Fruit fly (Drosophila melanogaster): ENCODE measurements around the gene CG3402.

CG3402 gene

dm6 chr3L:680258-680657, 27.6 kb upstream of the CG3402 start, which contains the start of gene CG17129 (continued):
- TF ChIP-seq Atf3 (GFP tag; optimal IDR thresholded peaks at IDR 0.05) (peak; percentile 66), wor (GFP tag; IDR thresholded peaks at IDR 0.05) (peak; percentile 54; the same call in 1 of the 2 replicates), Dbx (GFP tag; IDR thresholded peaks at IDR 0.05) (peak; percentile 60; the same call in 2 of the 3 replicates), az2 (GFP tag; optimal IDR thresholded peaks at IDR 0.05) (peak; percentile 72), CG9727 (GFP tag; optimal IDR thresholded peaks at IDR 0.05) (peak; percentile 71), zfh2 (GFP tag; optimal IDR thresholded peaks at IDR 0.05) (peak; percentile 80), TFAM (GFP tag; optimal IDR thresholded peaks at IDR 0.05) (no peak), unpg (GFP tag; optimal IDR thresholded peaks at IDR 0.05) (peak; percentile 75), Eip74EF (GFP tag; optimal IDR thresholded peaks at IDR 0.05) (peak in 1 of 2 experiments; percentile 47), Sox100B (GFP tag; optimal IDR thresholded peaks at IDR 0.05) (peak; percentile 61), twi (tag; optimal IDR thresholded peaks at IDR 0.05) (peak; percentile 55), btn (GFP tag; optimal IDR thresholded peaks at IDR 0.05) (peak; percentile 73), CG3838 (GFP tag; optimal IDR thresholded peaks at IDR 0.05) (peak; percentile 54), Ptx1 (GFP tag; IDR thresholded peaks at IDR 0.05) (peak; percentile 81), B-H1 (GFP tag; IDR thresholded peaks at IDR 0.05) (peak; percentile 58; the same call in 2 of the 3 replicates), CG11560 (tag; IDR thresholded peaks at IDR 0.05) (peak; percentile 43; the same call in 2 of the 3 replicates), CG14860 (GFP tag; IDR thresholded peaks at IDR 0.05; ENCODE audit: partially characterized antibody) (peak; percentile 94), CG9797 (GFP tag; optimal IDR thresholded peaks at IDR 0.05) (no peak), CG7987 (GFP tag; optimal IDR thresholded peaks at IDR 0.05) (peak; percentile 13), CG15011 (GFP tag; optimal IDR thresholded peaks at IDR 0.05) (peak; percentile 33), CG16813 (GFP tag; IDR thresholded peaks at IDR 0.05; ENCODE audit: partially characterized antibody) (peak; percentile 92), MTF-1 (GFP tag; optimal IDR thresholded peaks at IDR 0.05; ENCODE audit: borderline replicate concordance) (no peak), CG13775 (GFP tag; optimal IDR thresholded peaks at IDR 0.05) (peak; percentile 78), Dll (GFP tag; IDR thresholded peaks at IDR 0.05; ENCODE audit: partially characterized antibody) (peak; percentile 99), CG32532 (GFP tag; IDR thresholded peaks at IDR 0.05) (peak; percentile 74), prd (optimal IDR thresholded peaks at IDR 0.05) (no peak), prd (GFP tag; IDR thresholded peaks at IDR 0.05) (peak; percentile 88), al (GFP tag; IDR thresholded peaks at IDR 0.05) (peak; percentile 71), CHES-1-like (GFP tag; optimal IDR thresholded peaks at IDR 0.05) (peak; percentile 83), Dp (GFP tag; optimal IDR thresholded peaks at IDR 0.05) (peak; percentile 80), CG2120 (GFP tag; optimal IDR thresholded peaks at IDR 0.05) (peak; percentile 85), CG11085 (GFP tag; IDR thresholded peaks at IDR 0.05) (peak; percentile 54), chinmo (GFP tag; IDR thresholded peaks at IDR 0.05; ENCODE audit: partially characterized antibody) (0 out of 4 replicates have a peak, but pooled peaks have one; percentile 75), Ssrp (tag; optimal IDR thresholded peaks at IDR 0.05) (peak; percentile 63), CG3065 (GFP tag; optimal IDR thresholded peaks at IDR 0.05) (peak; percentile 31), inv (GFP tag; IDR thresholded peaks at IDR 0.05; ENCODE audit: partially characterized antibody) (peak; percentile 91), pnt (GFP tag; optimal IDR thresholded peaks at IDR 0.05) (peak; percentile 76), C15 (GFP tag; IDR thresholded peaks at IDR 0.05) (no peak), Oli (tag; optimal IDR thresholded peaks at IDR 0.05) (peak; percentile 55), CG1233 (GFP tag; optimal IDR thresholded peaks at IDR 0.05) (peak; percentile 65), CG10959 (GFP tag; IDR thresholded peaks at IDR 0.05) (peak; percentile 72), Camta (GFP tag; optimal IDR thresholded peaks at IDR 0.05) (peak; percentile 74), exex (tag; optimal IDR thresholded peaks at IDR 0.05) (no peak), lola (GFP tag; optimal IDR thresholded peaks at IDR 0.05) (peak in 1 of 3 experiments; percentile 76), pum (GFP tag; optimal IDR thresholded peaks at IDR 0.05) (peak; percentile 87), NC2α (GFP tag; optimal IDR thresholded peaks at IDR 0.05) (peak; percentile 38), CG7357 (GFP tag; IDR thresholded peaks at IDR 0.05) (0 out of 3 replicates have a peak, but pooled peaks have one; percentile 41), H2.0 (GFP tag; IDR thresholded peaks at IDR 0.05) (peak; percentile 41; the same call in 1 of the 2 replicates), CG9876 (GFP tag; optimal IDR thresholded peaks at IDR 0.05) (peak; percentile 5), CG14050 (GFP tag; IDR thresholded peaks at IDR 0.05) (0 out of 3 replicates have a peak, but pooled peaks have one; percentile 22)

All from whole organism, embryonic.